Fruit fly (Drosophila melanogaster) whole organism, pupa: ENCODE results near the gene CG33490.
A peak's percentile ranks its signal among the peaks of the same experiment; 100 is the strongest.

Source experiments
- CG10348 ChIP-seq: fragments of 200-800 bp; sonication (Bioruptor generic); IDR thresholded peaks from 2 replicates; pipeline ENCODE4 v1.3.6; 2022; ENCODE audit warnings: missing biosample characterization, missing genetic modification characterization
- CG12605 ChIP-seq: fragments of 200-800 bp; sonication (Bioruptor generic); IDR thresholded peaks from 2 replicates; pipeline ENCODE4 v1.3.6; 2022; ENCODE audit warnings: missing biosample characterization, missing genetic modification characterization
- CG13204 ChIP-seq: fragments of 200-800 bp; sonication (Bioruptor generic); optimal IDR thresholded peaks from 2 replicates; lab custom pipeline; 2018; ENCODE audit warnings: missing biosample characterization, mild to moderate bottlenecking, missing genetic modification characterization, moderate library complexity
- CG14655 ChIP-seq: fragments of 200-800 bp; sonication (Bioruptor generic); optimal IDR thresholded peaks from 3 replicates; lab custom pipeline; 2017; ENCODE audit warnings: mild to moderate bottlenecking, missing biosample characterization, missing genetic modification reagents, missing genetic modification characterization
- CG15710 ChIP-seq: fragments of 200-800 bp; sonication (Bioruptor generic); optimal IDR thresholded peaks from 2 replicates; lab custom pipeline; 2018; ENCODE audit warnings: missing biosample characterization, mild to moderate bottlenecking, missing genetic modification characterization, moderate library complexity
- CG17806 ChIP-seq: fragments of 200-800 bp; sonication (Bioruptor generic); optimal IDR thresholded peaks from 2 replicates; lab custom pipeline; 2018; ENCODE audit warnings: missing biosample characterization, mild to moderate bottlenecking, missing genetic modification characterization, moderate library complexity
- CG32121 ChIP-seq: fragments of 200-800 bp; sonication (Bioruptor generic); IDR thresholded peaks from 2 replicates; pipeline ENCODE4 v1.3.6; 2022; ENCODE audit warnings: missing biosample characterization, missing genetic modification characterization
- CG34367 ChIP-seq: fragments of 200-800 bp; sonication (Bioruptor generic); optimal IDR thresholded peaks from 2 replicates; lab custom pipeline; 2018; ENCODE audit warnings: missing biosample characterization, mild to moderate bottlenecking, missing genetic modification characterization
- CG4496 ChIP-seq: fragments of 200-800 bp; sonication (Bioruptor generic); IDR thresholded peaks from 3 replicates; pipeline ENCODE4 v1.3.6; 2022; ENCODE audit warnings: missing biosample characterization, missing genetic modification characterization
- CG8159 ChIP-seq: fragments of 200-800 bp; sonication (Bioruptor generic); optimal IDR thresholded peaks from 3 replicates; lab custom pipeline; 2018; ENCODE audit warnings: missing biosample characterization, mild to moderate bottlenecking, missing genetic modification characterization, moderate library complexity
- CG8301 ChIP-seq: fragments of 200-800 bp; sonication (Bioruptor generic); optimal IDR thresholded peaks from 2 replicates; lab custom pipeline; 2018; ENCODE audit warnings: missing biosample characterization, mild to moderate bottlenecking, missing genetic modification characterization
- CG9948 ChIP-seq: fragments of 200-800 bp; sonication (Bioruptor generic); optimal IDR thresholded peaks from 2 replicates; lab custom pipeline; 2018; ENCODE audit warnings: missing biosample characterization, mild to moderate bottlenecking, missing genetic modification characterization, moderate library complexity
- D1 ChIP-seq: fragments of 200-800 bp; sonication (Bioruptor generic); optimal IDR thresholded peaks from 2 replicates; lab custom pipeline; 2018; ENCODE audit warnings: missing biosample characterization, mild to moderate bottlenecking, missing genetic modification characterization, moderate library complexity
- EcR ChIP-seq: fragments of 200-800 bp; sonication (Bioruptor generic); optimal IDR thresholded peaks from 3 replicates; lab custom pipeline; 2019; ENCODE audit warnings: missing biosample characterization, missing genetic modification characterization, mild to moderate bottlenecking, moderate library complexity, missing genetic modification reagents
- Ets98B ChIP-seq: fragments of 200-800 bp; sonication (Bioruptor generic); IDR thresholded peaks from 2 replicates; pipeline ENCODE4 v1.3.6; 2022; ENCODE audit warnings: missing biosample characterization, missing genetic modification characterization
- Pif1A ChIP-seq: fragments of 200-800 bp; sonication (Bioruptor generic); optimal IDR thresholded peaks from 3 replicates; lab custom pipeline; 2016; ENCODE audit warnings: missing biosample characterization, missing genetic modification characterization
- Pif1B ChIP-seq: fragments of 200-800 bp; sonication (Bioruptor generic); optimal IDR thresholded peaks from 3 replicates; lab custom pipeline; 2016; ENCODE audit warnings: missing biosample characterization, missing genetic modification characterization
- Snoo ChIP-seq: fragments of 200-800 bp; sonication (Bioruptor generic); optimal IDR thresholded peaks from 3 replicates; lab custom pipeline; 2017; ENCODE audit warnings: missing biosample characterization, mild to moderate bottlenecking, missing genetic modification characterization, inconsistent platforms
- fd96Ca ChIP-seq: fragments of 200-800 bp; sonication (Bioruptor generic); IDR thresholded peaks from 3 replicates; pipeline ENCODE4 v1.3.6; 2022; ENCODE audit warnings: missing biosample characterization, missing genetic modification characterization
- gl ChIP-seq: fragments of 200-800 bp; sonication (Bioruptor generic); optimal IDR thresholded peaks from 2 replicates; lab custom pipeline; 2018; ENCODE audit warnings: missing biosample characterization, mild to moderate bottlenecking, missing genetic modification characterization
- rn ChIP-seq: fragments of 200-800 bp; sonication (Bioruptor generic); IDR thresholded peaks from 2 replicates; pipeline ENCODE4 v1.3.6; 2022; ENCODE audit warnings: missing biosample characterization, missing genetic modification characterization

Gene CG33490

DNA sequence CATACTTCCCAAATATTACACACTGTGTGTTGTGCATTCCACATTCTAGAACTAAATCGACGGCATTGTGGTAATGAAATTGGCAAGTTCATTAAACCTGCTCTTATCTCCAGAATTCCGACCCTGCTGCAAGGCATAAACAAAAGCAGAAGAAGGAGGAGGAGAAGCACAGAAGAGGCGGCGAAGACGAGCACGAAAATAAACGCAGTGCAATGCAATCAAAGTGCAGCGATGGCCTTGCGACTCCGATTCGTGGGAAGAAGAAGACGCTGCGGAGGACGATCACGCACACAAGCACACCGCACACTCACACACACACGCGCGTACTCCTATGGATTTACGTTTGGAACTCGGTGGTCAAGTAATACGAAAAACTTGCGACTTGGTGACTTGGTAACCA is 13.6 kb downstream of the CG33490 start:
- no peak for TF ChIP-seq CG17806 (tag; lab: Kevin White, UChicago)
- peak; percentile 60 for TF ChIP-seq CG13204 (GFP tag; lab: Kevin White, UChicago)
- no peak for TF ChIP-seq Pif1B (GFP tag; lab: Kevin White, UChicago)
- TF ChIP-seq D1 (tag; lab: Kevin White, UChicago): no peak
- no peak for TF ChIP-seq CG8301 (tag; lab: Kevin White, UChicago)
- TF ChIP-seq CG34367 (tag; lab: Kevin White, UChicago): no peak
- 0 out of 3 replicates have a peak, but pooled peaks have one; percentile 9 for TF ChIP-seq CG4496
- TF ChIP-seq EcR (GFP tag; lab: Kevin White, UChicago): peak; percentile 97
- TF ChIP-seq CG8159 (tag; lab: Kevin White, UChicago): no peak
- no peak for TF ChIP-seq Pif1A (GFP tag; lab: Kevin White, UChicago)

DNA sequence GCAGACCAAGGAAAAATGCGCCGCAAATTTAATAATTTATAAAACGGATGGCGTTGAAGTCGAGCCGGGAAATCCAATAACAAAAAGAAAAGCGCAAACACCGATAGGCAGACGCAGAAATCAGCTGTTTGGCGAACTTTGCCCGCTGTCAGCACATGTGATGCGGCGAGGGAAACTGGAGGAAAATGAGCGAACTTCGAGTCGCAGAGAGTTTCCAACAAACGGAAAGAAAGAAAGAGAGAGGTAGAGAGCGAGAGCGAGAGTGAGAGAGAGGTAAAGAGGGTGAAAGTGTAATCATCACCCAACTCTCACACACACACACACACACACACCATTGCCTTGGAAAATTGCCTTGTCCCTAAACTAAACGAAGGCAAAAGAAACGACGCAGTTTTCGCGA is 17.3 kb downstream of the CG33490 start:
- TF ChIP-seq CG4496 (peak; percentile 74), gl (tag; lab: Kevin White, UChicago) (peak; percentile 89), Snoo (tag; lab: Kevin White, UChicago) (no peak), CG9948 (tag; lab: Kevin White, UChicago) (peak; percentile 9), CG14655 (GFP tag; lab: Kevin White, UChicago) (peak; percentile 77), CG34367 (tag; lab: Kevin White, UChicago) (peak; percentile 33), rn (GFP tag; lab: Robert Waterston, UW) (no peak), CG13204 (GFP tag; lab: Kevin White, UChicago) (peak; percentile 73), CG15710 (no peak), CG8159 (tag; lab: Kevin White, UChicago) (peak; percentile 9), fd96Ca (GFP tag; lab: Robert Waterston, UW) (peak; percentile 78), D1 (tag; lab: Kevin White, UChicago) (no peak), Pif1A (GFP tag; lab: Kevin White, UChicago) (peak; percentile 50), CG12605 (peak; percentile 84), Pif1B (GFP tag; lab: Kevin White, UChicago) (peak; percentile 6), CG8301 (tag; lab: Kevin White, UChicago) (peak; percentile 73), CG17806 (tag; lab: Kevin White, UChicago) (peak; percentile 21), CG10348 (GFP tag; lab: Robert Waterston, UW) (no peak), EcR (GFP tag; lab: Kevin White, UChicago) (peak; percentile 6), CG32121 (GFP tag; lab: Robert Waterston, UW) (peak; percentile 26; the same call in 1 of the 2 replicates), Ets98B (GFP tag; lab: Robert Waterston, UW) (peak; percentile 76)

DNA sequence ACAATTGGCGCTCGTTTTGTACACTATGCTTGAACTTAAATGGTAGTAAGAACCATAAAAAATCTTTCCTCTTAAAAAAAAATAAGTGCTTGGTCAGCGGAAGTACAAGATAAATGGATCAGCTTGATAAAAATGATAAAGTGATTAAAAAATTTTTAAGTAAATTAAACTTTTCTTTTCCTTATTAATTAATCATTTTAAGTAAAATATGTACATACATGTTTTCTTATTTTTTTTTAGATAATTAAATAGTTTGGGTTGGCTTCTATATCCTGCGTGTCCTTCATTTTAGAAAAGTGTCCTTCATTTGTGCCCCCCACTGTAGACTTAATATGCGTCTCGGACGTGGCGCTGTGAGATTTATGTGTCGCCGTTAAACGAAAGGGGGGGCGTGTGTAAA is 17.8 kb downstream of the CG33490 start:
- TF ChIP-seq CG9948 (tag; lab: Kevin White, UChicago) (peak; percentile 8), EcR (GFP tag; lab: Kevin White, UChicago) (no peak), fd96Ca (GFP tag; lab: Robert Waterston, UW) (no peak), CG14655 (GFP tag; lab: Kevin White, UChicago) (no peak)

DNA sequence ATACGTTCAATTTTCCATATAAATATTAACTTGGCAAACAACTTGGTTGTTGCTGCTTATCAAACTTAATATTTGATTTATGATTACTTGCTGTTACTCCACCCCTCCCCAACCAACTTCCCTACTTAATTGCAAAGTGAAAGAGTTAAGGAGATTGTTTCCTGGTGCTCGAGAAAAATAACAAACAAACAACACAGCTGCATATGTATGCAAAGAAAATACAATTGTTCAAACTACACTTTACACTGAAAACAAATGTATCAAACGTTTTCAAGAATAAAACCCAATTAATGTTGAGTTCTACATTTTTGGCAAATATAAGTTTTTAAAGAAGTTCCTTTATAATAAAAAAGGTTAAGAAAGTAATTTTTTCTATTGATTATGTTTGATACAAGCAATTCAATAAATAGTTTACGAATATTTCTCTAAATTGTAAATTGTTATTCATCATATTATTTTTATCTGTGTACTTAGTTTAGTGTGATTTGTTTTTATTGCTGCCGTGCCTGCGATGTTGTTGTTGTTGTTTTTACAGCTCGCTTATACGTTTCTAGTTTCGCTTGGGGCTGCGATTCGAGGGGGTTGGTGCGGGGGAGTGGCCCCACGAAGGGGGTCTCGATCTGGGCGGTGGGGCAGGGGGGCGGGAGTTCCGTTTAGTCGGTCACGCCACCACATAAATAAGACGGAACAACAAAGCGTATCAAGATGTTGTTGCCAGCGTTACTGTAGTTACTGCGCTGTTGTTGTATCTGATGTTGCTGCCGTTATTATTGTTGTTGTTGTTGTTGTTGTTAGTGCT is 18.6 kb downstream of the CG33490 start:
- TF ChIP-seq CG8301 (tag; lab: Kevin White, UChicago): peak; percentile 82
- peak; percentile 28 for TF ChIP-seq CG34367 (tag; lab: Kevin White, UChicago)
- peak; percentile 75 for TF ChIP-seq CG32121 (GFP tag; lab: Robert Waterston, UW)
- TF ChIP-seq gl (tag; lab: Kevin White, UChicago): peak; percentile 62
- peak; percentile 73 for TF ChIP-seq CG9948 (tag; lab: Kevin White, UChicago)
- no peak for TF ChIP-seq Pif1A (GFP tag; lab: Kevin White, UChicago)
- TF ChIP-seq D1 (tag; lab: Kevin White, UChicago): peak; percentile 17
- no peak for TF ChIP-seq CG10348 (GFP tag; lab: Robert Waterston, UW)
- TF ChIP-seq rn (GFP tag; lab: Robert Waterston, UW): no peak
- peak; percentile 71 for TF ChIP-seq CG14655 (GFP tag; lab: Kevin White, UChicago)
- peak; percentile 9 for TF ChIP-seq EcR (GFP tag; lab: Kevin White, UChicago)
- peak; percentile 48; the same call in 1 of the 3 replicates for TF ChIP-seq CG4496
- peak; percentile 75 for TF ChIP-seq CG8159 (tag; lab: Kevin White, UChicago)
- peak; percentile 69; the same call in 1 of the 3 replicates for TF ChIP-seq fd96Ca (GFP tag; lab: Robert Waterston, UW)
- TF ChIP-seq CG12605: peak; percentile 47; the same call in 1 of the 2 replicates
- TF ChIP-seq Snoo (tag; lab: Kevin White, UChicago): no peak
- peak; percentile 66 for TF ChIP-seq CG17806 (tag; lab: Kevin White, UChicago)
- TF ChIP-seq Pif1B (GFP tag; lab: Kevin White, UChicago): no peak
- TF ChIP-seq CG13204 (GFP tag; lab: Kevin White, UChicago): peak; percentile 55
- TF ChIP-seq CG15710: peak; percentile 54
- TF ChIP-seq Ets98B (GFP tag; lab: Robert Waterston, UW): peak; percentile 28; the same call in 1 of the 2 replicates

DNA sequence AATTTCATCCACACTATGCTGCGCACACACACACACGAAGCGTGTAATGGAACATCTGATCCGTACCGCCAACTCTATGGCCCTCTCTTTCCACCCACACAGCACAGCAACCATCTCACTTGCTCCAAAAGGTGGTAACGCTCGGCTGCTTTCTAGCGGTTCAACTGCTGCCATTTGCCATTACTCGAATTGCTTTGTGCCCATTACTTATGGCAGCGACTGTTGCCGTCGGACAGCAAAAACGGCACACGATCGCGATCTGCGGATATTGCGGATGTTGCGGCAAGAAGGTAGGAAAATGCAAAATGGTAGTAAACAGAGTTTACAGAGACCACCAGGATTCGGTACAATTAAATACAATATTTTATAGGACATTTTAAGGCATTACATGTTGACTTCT is 19.7 kb downstream of the CG33490 start:
- TF ChIP-seq CG9948 (tag; lab: Kevin White, UChicago): no peak
- no peak for TF ChIP-seq CG15710
- no peak for TF ChIP-seq gl (tag; lab: Kevin White, UChicago)
- TF ChIP-seq CG32121 (GFP tag; lab: Robert Waterston, UW): no peak
- TF ChIP-seq Pif1B (GFP tag; lab: Kevin White, UChicago): no peak
- no peak for TF ChIP-seq CG12605
- no peak for TF ChIP-seq EcR (GFP tag; lab: Kevin White, UChicago)
- no peak for TF ChIP-seq CG14655 (GFP tag; lab: Kevin White, UChicago)
- no peak for TF ChIP-seq Pif1A (GFP tag; lab: Kevin White, UChicago)
- TF ChIP-seq CG8159 (tag; lab: Kevin White, UChicago): no peak
- TF ChIP-seq Snoo (tag; lab: Kevin White, UChicago): no peak
